Fruit fly (Drosophila melanogaster) whole organism, embryonic: ENCODE measurements around the gene beta'COP.

Experiments used
- Antp ChIP-seq: fragments of 200-800 bp; sonication (Bioruptor generic); optimal IDR thresholded peaks from 3 replicates; lab custom pipeline; 2016; ENCODE audit warnings: missing biosample characterization, missing genetic modification characterization
- Bdp1 ChIP-seq: fragments of 200-800 bp; sonication (Bioruptor generic); optimal IDR thresholded peaks from 3 replicates; lab custom pipeline; 2016; ENCODE audit warnings: missing biosample characterization, missing genetic modification characterization
- Bgb ChIP-seq: fragments of 200-800 bp; sonication (Bioruptor generic); IDR thresholded peaks from 2 replicates; pipeline ENCODE4 v1.3.6; 2022; ENCODE audit warnings: missing biosample characterization, missing genetic modification characterization; ENCODE audit not compliant: partially characterized antibody
- C15 ChIP-seq: fragments of 200-800 bp; sonication (Bioruptor generic); IDR thresholded peaks from 3 replicates; pipeline ENCODE4 v1.3.6; 2022; ENCODE audit warnings: missing biosample characterization, missing genetic modification characterization
- CG10654 ChIP-seq: fragments of 200-800 bp; sonication (Bioruptor generic); optimal IDR thresholded peaks from 2 replicates; lab custom pipeline; 2016; ENCODE audit warnings: missing biosample characterization, missing genetic modification characterization
- CG11085 ChIP-seq: fragments of 200-800 bp; sonication (Bioruptor generic); IDR thresholded peaks from 2 replicates; pipeline ENCODE4 v1.3.6; 2022; ENCODE audit warnings: missing biosample characterization, missing genetic modification characterization
- CG14860 ChIP-seq: fragments of 200-800 bp; sonication (Bioruptor generic); IDR thresholded peaks from 3 replicates; pipeline ENCODE4 v1.3.6; 2022; ENCODE audit warnings: missing biosample characterization, missing genetic modification characterization; ENCODE audit not compliant: partially characterized antibody
- CG2199 ChIP-seq: fragments of 200-800 bp; sonication (Bioruptor generic); IDR thresholded peaks from 3 replicates; pipeline ENCODE4 v1.3.6; 2022; ENCODE audit warnings: missing biosample characterization, missing genetic modification characterization
- CG30431 ChIP-seq: fragments of 200-800 bp; sonication (Bioruptor generic); optimal IDR thresholded peaks from 2 replicates; lab custom pipeline; 2017; ENCODE audit warnings: missing biosample characterization, missing genetic modification characterization
- CG31365 ChIP-seq: fragments of 200-800 bp; sonication (Bioruptor generic); optimal IDR thresholded peaks from 2 replicates; lab custom pipeline; 2018; ENCODE audit warnings: missing biosample characterization, mild to moderate bottlenecking, missing genetic modification characterization
- CG34422 ChIP-seq: fragments of 200-800 bp; sonication (Bioruptor generic); IDR thresholded peaks from 3 replicates; pipeline ENCODE4 v1.3.6; 2022; ENCODE audit warnings: missing biosample characterization, missing genetic modification characterization
- CG3726 ChIP-seq: fragments of 200-800 bp; sonication (Bioruptor generic); IDR thresholded peaks from 3 replicates; pipeline ENCODE4, ENCODE4 v1.3.6; 2022; ENCODE audit warnings: missing biosample characterization, missing genetic modification characterization
- CG4328 ChIP-seq: fragments of 200-800 bp; sonication (Bioruptor generic); optimal IDR thresholded peaks from 3 replicates; lab custom pipeline; 2017; ENCODE audit warnings: missing biosample characterization, missing genetic modification reagents, missing genetic modification characterization
- CG4424 ChIP-seq: fragments of 200-800 bp; sonication (Bioruptor generic); optimal IDR thresholded peaks from 3 replicates; lab custom pipeline; 2016; ENCODE audit warnings: missing biosample characterization, missing genetic modification characterization
- CG7357 ChIP-seq: fragments of 200-800 bp; sonication (Bioruptor generic); IDR thresholded peaks from 3 replicates; pipeline ENCODE4 v1.3.6; 2022; ENCODE audit warnings: missing biosample characterization, missing genetic modification characterization
- CG7786 ChIP-seq: fragments of 200-800 bp; sonication (Bioruptor generic); optimal IDR thresholded peaks from 2 replicates; lab custom pipeline; 2016; ENCODE audit warnings: missing biosample characterization, missing genetic modification characterization
- CG9727 ChIP-seq: fragments of 200-800 bp; sonication (Bioruptor generic); optimal IDR thresholded peaks from 3 replicates; lab custom pipeline; 2017; ENCODE audit warnings: missing biosample characterization, mild to moderate bottlenecking, missing genetic modification characterization
- Dbx ChIP-seq: fragments of 200-800 bp; sonication (Bioruptor generic); IDR thresholded peaks from 3 replicates; pipeline ENCODE4 v1.3.6; 2022; ENCODE audit warnings: missing biosample characterization, missing genetic modification characterization
- Dfd ChIP-seq, 2 experiments: fragments of >200 bp; optimal IDR thresholded peaks; 2 replicates each; lab custom pipeline; 2017; ENCODE audit warnings: missing biosample characterization in 2 of 2, missing genetic modification characterization in 2 of 2
- Dref ChIP-seq: fragments of 200-800 bp; sonication (Bioruptor generic); IDR thresholded peaks from 2 replicates; pipeline ENCODE4 v1.3.6; 2022; ENCODE audit warnings: missing biosample characterization, missing genetic modification characterization
- Lim3 ChIP-seq: fragments of 200-800 bp; sonication (Bioruptor generic); IDR thresholded peaks from 2 replicates; pipeline ENCODE4 v1.3.6; 2022; ENCODE audit warnings: missing biosample characterization, missing genetic modification characterization
- Lpt ChIP-seq: fragments of >200 bp; optimal IDR thresholded peaks from 2 replicates; lab custom pipeline; 2018; ENCODE audit warnings: missing biosample characterization, missing genetic modification characterization
- NFAT ChIP-seq: fragments of 200-800 bp; sonication (Bioruptor generic); IDR thresholded peaks from 2 replicates; pipeline ENCODE4 v1.3.6; 2022; ENCODE audit warnings: missing biosample characterization, missing genetic modification characterization
- NfI ChIP-seq: fragments of 200-800 bp; sonication (Bioruptor generic); optimal IDR thresholded peaks from 3 replicates; lab custom pipeline; 2018; ENCODE audit warnings: missing biosample characterization, mild to moderate bottlenecking, missing genetic modification characterization, moderate library complexity
- Oli ChIP-seq: fragments of 200-800 bp; sonication (Bioruptor generic); optimal IDR thresholded peaks from 2 replicates; lab custom pipeline; 2018; ENCODE audit warnings: missing biosample characterization, mild to moderate bottlenecking, missing genetic modification characterization, moderate library complexity
- TFAM ChIP-seq: fragments of 200-800 bp; sonication (Bioruptor generic); optimal IDR thresholded peaks from 2 replicates; lab custom pipeline; 2017; ENCODE audit warnings: missing biosample characterization, missing genetic modification characterization, inconsistent platforms
- aop ChIP-seq: fragments of 200-800 bp; sonication (Bioruptor generic); IDR thresholded peaks from 2 replicates; pipeline ENCODE4 v1.3.6; 2022; ENCODE audit warnings: missing biosample characterization, missing genetic modification characterization
- chif ChIP-seq, 2 experiments: fragments of 200-800 bp; sonication (Bioruptor generic); optimal IDR thresholded peaks; 3 replicates each; lab custom pipeline; 2016; ENCODE audit warnings: missing biosample characterization in 2 of 2, missing genetic modification characterization in 2 of 2
- corto ChIP-seq: fragments of 200-800 bp; sonication (Bioruptor generic); optimal IDR thresholded peaks from 2 replicates; lab custom pipeline; 2016; ENCODE audit warnings: missing biosample characterization, mild to moderate bottlenecking, missing genetic modification characterization, moderate library complexity
- dimm ChIP-seq: fragments of 200-800 bp; sonication (Bioruptor generic); IDR thresholded peaks from 2 replicates; pipeline ENCODE4 v1.3.6; 2022; ENCODE audit warnings: missing biosample characterization, missing genetic modification characterization
- dysf ChIP-seq: fragments of 200-800 bp; sonication (Bioruptor generic); IDR thresholded peaks from 3 replicates; pipeline ENCODE4 v1.3.6; 2022; ENCODE audit warnings: missing biosample characterization, missing genetic modification characterization
- ewg ChIP-seq: fragments of 200-800 bp; sonication (Bioruptor generic); optimal IDR thresholded peaks from 3 replicates; lab custom pipeline; 2017; ENCODE audit warnings: mild to moderate bottlenecking, missing biosample characterization, missing genetic modification reagents, missing genetic modification characterization
- fd102C ChIP-seq: fragments of 200-800 bp; sonication (Bioruptor generic); optimal IDR thresholded peaks from 2 replicates; lab custom pipeline; 2018; ENCODE audit warnings: missing biosample characterization, mild to moderate bottlenecking, missing genetic modification characterization, moderate library complexity
- fu2 ChIP-seq: fragments of 200-800 bp; sonication (Bioruptor generic); optimal IDR thresholded peaks from 2 replicates; lab custom pipeline; 2016; ENCODE audit warnings: missing biosample characterization, missing genetic modification characterization
- grn ChIP-seq: fragments of 200-800 bp; sonication (Bioruptor generic); optimal IDR thresholded peaks from 3 replicates; lab custom pipeline; 2017; ENCODE audit warnings: missing biosample characterization, missing genetic modification characterization
- her ChIP-seq: fragments of 200-800 bp; sonication (Bioruptor generic); optimal IDR thresholded peaks from 2 replicates; lab custom pipeline; 2016; ENCODE audit warnings: missing biosample characterization, missing genetic modification characterization
- jing ChIP-seq: fragments of 200-800 bp; sonication (Bioruptor generic); optimal IDR thresholded peaks from 2 replicates; lab custom pipeline; 2018; ENCODE audit warnings: missing biosample characterization, mild to moderate bottlenecking, missing genetic modification characterization
- lilli ChIP-seq: fragments of 200-800 bp; sonication (Bioruptor generic); optimal IDR thresholded peaks from 3 replicates; lab custom pipeline; 2016; ENCODE audit warnings: missing biosample characterization, missing genetic modification characterization
- lmd ChIP-seq: fragments of 200-800 bp; sonication (Bioruptor generic); IDR thresholded peaks from 2 replicates; pipeline ENCODE4 v1.3.6; 2022; ENCODE audit warnings: missing biosample characterization, missing genetic modification characterization
- lov ChIP-seq, 2 experiments: fragments of 200-800 bp in 1 of 2; fragments of >200 bp in 1 of 2; sonication (Bioruptor generic) in 1 of 2; IDR thresholded peaks in 1 of 2; optimal IDR thresholded peaks in 1 of 2; 2 replicates in 1 of 2; 3 replicates in 1 of 2; pipeline versions ENCODE4 v1.3.6 to Lab custom; 2017 to 2022; ENCODE audit warnings: missing biosample characterization in 1 of 2, missing genetic modification characterization in 1 of 2
- onecut ChIP-seq: fragments of 200-800 bp; sonication (Bioruptor generic); IDR thresholded peaks from 2 replicates; pipeline ENCODE4 v1.3.6; 2022; ENCODE audit warnings: missing biosample characterization, missing genetic modification characterization
- peb ChIP-seq: fragments of 200-800 bp; sonication (Bioruptor generic); IDR thresholded peaks from 2 replicates; pipeline ENCODE4 v1.3.6; 2022; ENCODE audit warnings: missing biosample characterization, missing genetic modification characterization
- pho ChIP-seq: fragments of 200-800 bp; sonication (Bioruptor generic); optimal IDR thresholded peaks from 2 replicates; lab custom pipeline; 2016; ENCODE audit warnings: missing biosample characterization, missing genetic modification characterization
- phol ChIP-seq: fragments of 200-800 bp; sonication (Bioruptor generic); optimal IDR thresholded peaks from 3 replicates; lab custom pipeline; 2018; ENCODE audit warnings: missing biosample characterization, mild to moderate bottlenecking, missing genetic modification characterization, moderate library complexity
- psq ChIP-seq: fragments of 200-800 bp; sonication (Bioruptor generic); optimal IDR thresholded peaks from 2 replicates; lab custom pipeline; 2017; ENCODE audit warnings: missing biosample characterization, missing genetic modification characterization
- schlank ChIP-seq: fragments of 200-800 bp; sonication (Bioruptor generic); optimal IDR thresholded peaks from 2 replicates; lab custom pipeline; 2018; ENCODE audit warnings: missing biosample characterization, mild to moderate bottlenecking, missing genetic modification characterization
- scrt ChIP-seq: fragments of 200-800 bp; sonication (Bioruptor generic); optimal IDR thresholded peaks from 2 replicates; lab custom pipeline; 2018; ENCODE audit warnings: missing biosample characterization, mild to moderate bottlenecking, missing genetic modification characterization, moderate library complexity
- slbo ChIP-seq: fragments of 200-800 bp; sonication (Bioruptor generic); IDR thresholded peaks from 2 replicates; pipeline ENCODE4 v1.3.6; 2022; ENCODE audit warnings: missing biosample characterization, missing genetic modification characterization
- slou ChIP-seq: fragments of 200-800 bp; sonication (Bioruptor generic); optimal IDR thresholded peaks from 3 replicates; lab custom pipeline; 2016; ENCODE audit warnings: missing biosample characterization, missing genetic modification characterization
- twi ChIP-seq: fragments of 200-800 bp; optimal IDR thresholded peaks from 2 replicates; lab custom pipeline; 2019; ENCODE audit warnings: missing biosample characterization, mild to moderate bottlenecking, missing genetic modification characterization, moderate library complexity
- usp ChIP-seq: fragments of >200 bp; optimal IDR thresholded peaks from 2 replicates; lab custom pipeline; 2017; ENCODE audit warnings: missing biosample characterization, missing genetic modification characterization

The beta'COP gene

dm6 chr2L:13394903-13395302 lies 16.2 kb downstream of the beta'COP start, which contains the start of gene RpL24 (continued):
- TF ChIP-seq dimm (GFP tag; lab: Robert Waterston, UW) (peak; percentile 75), psq (GFP tag; lab: Kevin White, UChicago) (peak; percentile 83), CG9727 (GFP tag; lab: Kevin White, UChicago) (peak; percentile 95), phol (tag; lab: Kevin White, UChicago) (peak; percentile 83), fd102C (GFP tag; lab: Kevin White, UChicago) (peak; percentile 93), usp (GFP tag; lab: Kevin White, UChicago) (no peak), twi (tag; lab: Kevin White, UChicago) (peak; percentile 73), lmd (GFP tag; lab: Robert Waterston, UW) (peak; percentile 57; the same call in 1 of the 2 replicates), Oli (peak; percentile 71), Dref (GFP tag; lab: Robert Waterston, UW) (peak; percentile 31; the same call in 1 of the 2 replicates), jing (GFP tag; lab: Kevin White, UChicago) (peak; percentile 46), C15 (peak; percentile 68; the same call in 2 of the 3 replicates), fu2 (peak; percentile 73), CG10654 (GFP tag; lab: Kevin White, UChicago) (peak; percentile 88), peb (GFP tag; lab: Robert Waterston, UW) (no peak), lilli (GFP tag; lab: Kevin White, UChicago) (peak; percentile 88), dysf (GFP tag; lab: Robert Waterston, UW) (peak; percentile 82), chif (GFP tag; optimal IDR thresholded peaks at IDR 0.05; lab: Kevin White, UChicago) (peak; percentile 80 to 91), NFAT (GFP tag; lab: Robert Waterston, UW) (peak; percentile 91), Bdp1 (GFP tag; lab: Kevin White, UChicago) (peak; percentile 83), CG4424 (GFP tag; lab: Kevin White, UChicago) (peak; percentile 90), pho (GFP tag; lab: Kevin White, UChicago) (peak; percentile 79), NfI (GFP tag; lab: Kevin White, UChicago) (peak; percentile 96), CG30431 (GFP tag; lab: Kevin White, UChicago) (peak; percentile 72), CG7786 (GFP tag; lab: Kevin White, UChicago) (peak; percentile 56), onecut (peak; percentile 94), lov (optimal IDR thresholded peaks at IDR 0.05; lab: Kevin White, UChicago) (no peak), lov (GFP tag; IDR thresholded peaks at IDR 0.05; lab: Robert Waterston, UW) (peak; percentile 98), CG2199 (GFP tag; lab: Robert Waterston, UW) (no peak), Dbx (GFP tag; lab: Robert Waterston, UW) (peak; percentile 89), CG4328 (GFP tag; lab: Kevin White, UChicago) (peak; percentile 95), aop (GFP tag; lab: Robert Waterston, UW) (peak; percentile 86), TFAM (peak; percentile 86), her (GFP tag; lab: Kevin White, UChicago) (peak; percentile 93), Antp (GFP tag; lab: Kevin White, UChicago) (peak; percentile 70), CG11085 (GFP tag; lab: Robert Waterston, UW) (peak; percentile 85), Lpt (GFP tag; lab: Kevin White, UChicago) (no peak), CG14860 (GFP tag; lab: Robert Waterston, UW) (no peak), slou (GFP tag; lab: Kevin White, UChicago) (peak; percentile 83), CG7357 (GFP tag; lab: Robert Waterston, UW) (peak; percentile 37; the same call in 1 of the 3 replicates), ewg (GFP tag; lab: Kevin White, UChicago) (peak; percentile 85), CG31365 (tag; lab: Kevin White, UChicago) (peak; percentile 88), CG34422 (GFP tag; lab: Robert Waterston, UW) (peak; percentile 90; the same call in 2 of the 3 replicates), corto (GFP tag; lab: Kevin White, UChicago) (no peak), grn (GFP tag; lab: Kevin White, UChicago) (peak; percentile 77), Bgb (GFP tag; lab: Robert Waterston, UW) (peak; percentile 29; the same call in 1 of the 2 replicates), schlank (tag; lab: Kevin White, UChicago) (peak; percentile 94), slbo (GFP tag; lab: Robert Waterston, UW) (peak; percentile 75), Lim3 (GFP tag; lab: Robert Waterston, UW) (no peak), scrt (GFP tag; lab: Kevin White, UChicago) (peak; percentile 93), Dfd (GFP tag; optimal IDR thresholded peaks at IDR 0.05; lab: Kevin White, UChicago) (no peak), CG3726 (GFP tag; lab: Robert Waterston, UW) (peak; percentile 75; the same call in 2 of the 3 replicates)
